Worm (Caenorhabditis elegans) whole organism, late embryonic: ENCODE measurements around the gene Y44A6C.1.

ENCODE experiments used
- F13H6.1 ChIP-seq: sonication (generic microtip); optimal IDR thresholded peaks from 2 replicates; lab custom pipeline; 2016; ENCODE audit warnings: missing genetic modification characterization, missing compliant biosample characterization
- Y22D7AL.16 ChIP-seq: sonication (generic microtip); optimal IDR thresholded peaks from 2 replicates; lab custom pipeline; 2016; ENCODE audit warnings: missing genetic modification characterization, missing compliant biosample characterization
- ceh-18 ChIP-seq: sonication (generic microtip); optimal IDR thresholded peaks from 2 replicates; lab custom pipeline; 2016; ENCODE audit warnings: missing genetic modification characterization, missing compliant biosample characterization
- ceh-19 ChIP-seq: fragments of 200-800 bp; sonication (Bioruptor generic); optimal IDR thresholded peaks from 2 replicates; lab custom pipeline; 2018; ENCODE audit warnings: mild to moderate bottlenecking, missing genetic modification characterization, missing compliant biosample characterization
- ceh-2 ChIP-seq: sonication (generic microtip); optimal IDR thresholded peaks from 2 replicates; lab custom pipeline; 2016; ENCODE audit warnings: missing genotype, missing genetic modification characterization, missing compliant biosample characterization
- ceh-22 ChIP-seq: sonication (generic microtip); optimal IDR thresholded peaks from 2 replicates; lab custom pipeline; 2017; ENCODE audit warnings: missing biosample characterization, missing genetic modification characterization
- ceh-30 ChIP-seq: fragments of 150-350 bp; optimal IDR thresholded peaks from 2 replicates; lab custom pipeline; 2014; ENCODE audit warnings: missing biosample characterization, missing genetic modification characterization
- ceh-31 ChIP-seq: sonication (generic microtip); optimal IDR thresholded peaks from 2 replicates; lab custom pipeline; 2016; ENCODE audit warnings: missing genetic modification characterization, missing compliant biosample characterization
- ceh-34 ChIP-seq: sonication (generic microtip); optimal IDR thresholded peaks from 2 replicates; lab custom pipeline; 2016; ENCODE audit warnings: mild to moderate bottlenecking, missing genetic modification characterization, missing compliant biosample characterization
- ceh-45 ChIP-seq: fragments of 200-800 bp; sonication (Bioruptor generic); IDR thresholded peaks from 2 replicates; pipeline ENCODE4 v1.3.6; 2022; ENCODE audit warnings: missing genetic modification reagents, missing genetic modification characterization, missing compliant biosample characterization
- ceh-6 ChIP-seq: fragments of 200-800 bp; sonication (Bioruptor generic); optimal IDR thresholded peaks from 2 replicates; lab custom pipeline; 2018; ENCODE audit warnings: mild to moderate bottlenecking, missing genetic modification characterization, missing compliant biosample characterization
- che-1 ChIP-seq: sonication (generic microtip); optimal IDR thresholded peaks from 2 replicates; lab custom pipeline; 2016; ENCODE audit warnings: mild to moderate bottlenecking, missing genetic modification characterization, missing compliant biosample characterization
- elt-2 ChIP-seq: sonication (generic microtip); optimal IDR thresholded peaks from 2 replicates; lab custom pipeline; 2016; ENCODE audit warnings: missing genetic modification reagents, missing genetic modification characterization, missing compliant biosample characterization
- elt-4 ChIP-seq: sonication (generic microtip); optimal IDR thresholded peaks from 2 replicates; lab custom pipeline; 2016; ENCODE audit warnings: missing genetic modification characterization, missing compliant biosample characterization
- ets-4 ChIP-seq: sonication (generic microtip); optimal IDR thresholded peaks from 2 replicates; lab custom pipeline; 2016; ENCODE audit warnings: missing genetic modification characterization, missing compliant biosample characterization
- fax-1 ChIP-seq: sonication (generic microtip); optimal IDR thresholded peaks from 2 replicates; lab custom pipeline; 2016; ENCODE audit warnings: missing genotype, missing genetic modification characterization, missing compliant biosample characterization
- fkh-10 ChIP-seq: fragments of 150-350 bp; optimal IDR thresholded peaks from 2 replicates; lab custom pipeline; 2014; ENCODE audit warnings: missing biosample characterization, missing genetic modification reagents, missing genetic modification characterization
- fkh-6 ChIP-seq: sonication (generic microtip); optimal IDR thresholded peaks from 2 replicates; lab custom pipeline; 2016; ENCODE audit warnings: missing genetic modification characterization, missing compliant biosample characterization
- gmeb-2 ChIP-seq: sonication (generic microtip); optimal IDR thresholded peaks from 2 replicates; lab custom pipeline; 2016; ENCODE audit warnings: missing genetic modification characterization, inconsistent platforms, missing compliant biosample characterization
- hlh-13 ChIP-seq: fragments of 200-800 bp; sonication (Bioruptor generic); optimal IDR thresholded peaks from 2 replicates; lab custom pipeline; 2018; ENCODE audit warnings: mild to moderate bottlenecking, missing genetic modification characterization, missing compliant biosample characterization
- hlh-15 ChIP-seq: sonication (generic microtip); optimal IDR thresholded peaks from 2 replicates; lab custom pipeline; 2016; ENCODE audit warnings: missing genetic modification characterization, missing compliant biosample characterization
- hlh-30 ChIP-seq: sonication (generic microtip); optimal IDR thresholded peaks from 2 replicates; lab custom pipeline; 2017; ENCODE audit warnings: antibody characterized with exemption, missing genetic modification characterization, missing compliant biosample characterization; ENCODE audit not compliant: insufficient read depth
- hlh-8 ChIP-seq: sonication (generic microtip); optimal IDR thresholded peaks from 2 replicates; lab custom pipeline; 2016; ENCODE audit warnings: missing genotype, missing genetic modification characterization, missing compliant biosample characterization
- nfya-1 ChIP-seq: sonication (generic microtip); optimal IDR thresholded peaks from 2 replicates; lab custom pipeline; 2017; ENCODE audit warnings: missing genetic modification characterization, mild to moderate bottlenecking, missing compliant biosample characterization, antibody characterized with exemption, moderate library complexity
- nhr-11 ChIP-seq: fragments of 150-350 bp; optimal IDR thresholded peaks from 2 replicates; lab custom pipeline; 2014; ENCODE audit warnings: missing biosample characterization, missing genetic modification characterization
- nhr-232 ChIP-seq: sonication (generic microtip); optimal IDR thresholded peaks from 2 replicates; lab custom pipeline; 2016; ENCODE audit warnings: missing genetic modification characterization, missing compliant biosample characterization
- npax-4 ChIP-seq: sonication (generic microtip); optimal IDR thresholded peaks from 2 replicates; lab custom pipeline; 2016; ENCODE audit warnings: missing genetic modification characterization, missing compliant biosample characterization
- odd-2 ChIP-seq: sonication (generic microtip); optimal IDR thresholded peaks from 2 replicates; lab custom pipeline; 2017; ENCODE audit warnings: antibody characterized with exemption, mild to moderate bottlenecking, missing genetic modification characterization, missing compliant biosample characterization
- pag-3 ChIP-seq: sonication (generic microtip); optimal IDR thresholded peaks from 2 replicates; lab custom pipeline; 2016; ENCODE audit warnings: missing compliant biosample characterization, missing genetic modification characterization, borderline replicate concordance
- pat-9 ChIP-seq: fragments of 200-800 bp; sonication (Bioruptor generic); optimal IDR thresholded peaks from 2 replicates; lab custom pipeline; 2018; ENCODE audit warnings: mild to moderate bottlenecking, missing genetic modification characterization, moderate library complexity, missing compliant biosample characterization
- pax-1 ChIP-seq: fragments of 150-350 bp; optimal IDR thresholded peaks from 2 replicates; lab custom pipeline; 2014; ENCODE audit warnings: missing biosample characterization, missing genetic modification characterization
- pha-2 ChIP-seq: sonication (generic microtip); optimal IDR thresholded peaks from 2 replicates; lab custom pipeline; 2017; ENCODE audit warnings: mild to moderate bottlenecking, missing genetic modification characterization, missing compliant biosample characterization
- pros-1 ChIP-seq: fragments of 150-350 bp; optimal IDR thresholded peaks from 2 replicates; lab custom pipeline; 2014; ENCODE audit warnings: missing biosample characterization, missing genetic modification reagents, missing genetic modification characterization
- rnt-1 ChIP-seq: sonication (generic microtip); optimal IDR thresholded peaks from 2 replicates; lab custom pipeline; 2016; ENCODE audit warnings: missing genetic modification characterization, missing compliant biosample characterization
- syd-9 ChIP-seq: sonication (generic microtip); optimal IDR thresholded peaks from 2 replicates; lab custom pipeline; 2016; ENCODE audit warnings: mild to moderate bottlenecking, missing genetic modification characterization, moderate library complexity, missing compliant biosample characterization
- tbx-2 ChIP-seq: sonication (generic microtip); optimal IDR thresholded peaks from 2 replicates; lab custom pipeline; 2016; ENCODE audit warnings: missing genetic modification characterization, missing compliant biosample characterization
- ttx-3 ChIP-seq: sonication (generic microtip); optimal IDR thresholded peaks from 2 replicates; lab custom pipeline; 2016; ENCODE audit warnings: missing genetic modification reagents, missing genetic modification characterization, missing compliant biosample characterization
- unc-3 ChIP-seq, 2 experiments: fragments of 200-800 bp in 1 of 2; sonication (Bioruptor generic) in 1 of 2; sonication (generic microtip) in 1 of 2; conservative IDR thresholded peaks in 1 of 2; optimal IDR thresholded peaks in 1 of 2; 2 replicates each; pipeline versions ENCODE4 v1.3.6 to Lab custom; 2016 to 2022; ENCODE audit warnings: missing compliant biosample characterization in 2 of 2, missing genetic modification characterization in 2 of 2, missing genetic modification reagents in 1 of 2
- unc-42 ChIP-seq: sonication (generic microtip); optimal IDR thresholded peaks from 2 replicates; lab custom pipeline; 2016; ENCODE audit warnings: missing genotype, missing genetic modification characterization, missing compliant biosample characterization
- unc-55 ChIP-seq: sonication (generic microtip); optimal IDR thresholded peaks from 2 replicates; lab custom pipeline; 2017; ENCODE audit warnings: missing biosample characterization, missing genetic modification reagents, missing genetic modification characterization
- zip-5 ChIP-seq: sonication (generic microtip); optimal IDR thresholded peaks from 2 replicates; lab custom pipeline; 2016; ENCODE audit warnings: missing genetic modification characterization, missing compliant biosample characterization
- ztf-16 ChIP-seq: sonication (generic microtip); optimal IDR thresholded peaks from 2 replicates; lab custom pipeline; 2017; ENCODE audit warnings: missing genetic modification characterization, missing compliant biosample characterization

The Y44A6C.1 gene

ce11 chrV:20710156-20710555 lies 3.6 kb upstream of the Y44A6C.1 start:
- TF ChIP-seq che-1 = no peak
- no peak for TF ChIP-seq syd-9 (tag; lab: Kevin White, UChicago)
- TF ChIP-seq ceh-6 (GFP tag; lab: Kevin White, UChicago) = no peak
- TF ChIP-seq ceh-2 (tag; lab: Kevin White, UChicago) = no peak
- no peak for TF ChIP-seq pax-1 (tag; lab: Kevin White, UChicago)
- no peak for TF ChIP-seq pag-3 (tag; lab: Kevin White, UChicago)
- TF ChIP-seq zip-5 (tag; lab: Kevin White, UChicago) = no peak
- peak; percentile 85 for TF ChIP-seq hlh-30 (tag; lab: Kevin White, UChicago)

DNA sequence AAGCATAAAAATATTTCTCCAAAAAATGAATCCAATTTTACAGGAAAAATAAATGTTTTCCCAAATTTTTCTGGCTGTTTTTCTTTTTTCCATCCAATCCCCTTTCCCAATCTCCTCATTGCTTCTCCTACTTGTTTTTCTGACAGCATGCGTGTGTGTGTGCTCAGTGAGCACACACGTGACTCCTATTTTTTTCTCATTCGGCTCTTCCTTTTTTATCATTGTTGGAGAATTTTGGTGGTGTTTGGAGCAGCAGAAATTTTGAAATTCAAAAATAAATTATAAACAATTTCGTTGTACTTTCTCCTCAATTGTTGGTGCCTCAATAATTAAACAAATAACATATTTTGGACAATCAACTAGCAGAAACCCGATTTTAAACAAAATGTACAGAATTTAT lies 3.1 kb upstream of the Y44A6C.1 start:
- TF ChIP-seq Y22D7AL.16 (tag; lab: Kevin White, UChicago) (no peak), unc-3 (GFP tag; conservative IDR thresholded peaks at IDR 0.05; lab: Robert Waterston, UW) (no peak), unc-3 (tag; optimal IDR thresholded peaks at IDR 0.05; lab: Kevin White, UChicago) (no peak), F13H6.1 (tag; lab: Kevin White, UChicago) (no peak)

ce11 chrV:20711733-20712132 lies 2.0 kb upstream of the Y44A6C.1 start:
- TF ChIP-seq ceh-31 (peak; percentile 80), hlh-8 (tag; lab: Kevin White, UChicago) (peak; percentile 92), tbx-2 (peak; percentile 28), odd-2 (tag; lab: Kevin White, UChicago) (no peak), pat-9 (tag; lab: Kevin White, UChicago) (peak; percentile 45), pha-2 (tag; lab: Kevin White, UChicago) (peak; percentile 25), hlh-30 (tag; lab: Kevin White, UChicago) (no peak), rnt-1 (tag; lab: Kevin White, UChicago) (peak; percentile 33), ceh-45 (GFP tag; lab: Robert Waterston, UW) (no peak), fkh-6 (tag; lab: Kevin White, UChicago) (no peak), elt-4 (tag; lab: Kevin White, UChicago) (no peak), zip-5 (tag; lab: Kevin White, UChicago) (no peak), npax-4 (tag; lab: Kevin White, UChicago) (no peak), unc-55 (peak; percentile 85), ceh-34 (peak; percentile 30), nfya-1 (tag; lab: Kevin White, UChicago) (peak; percentile 60), ceh-18 (tag; lab: Kevin White, UChicago) (peak; percentile 92), unc-42 (peak; percentile 78)

ce11 chrV:20712318-20712993 lies 1.3 kb upstream of the Y44A6C.1 start:
- TF ChIP-seq elt-2 (tag; lab: Kevin White, UChicago) (peak; percentile 56), gmeb-2 (tag; lab: Kevin White, UChicago) (no peak)

- TF ChIP-seq hlh-15 = no peak
- peak; percentile 43 for TF ChIP-seq hlh-30 (tag; lab: Kevin White, UChicago)
- TF ChIP-seq elt-4 (tag; lab: Kevin White, UChicago) = no peak
- peak; percentile 25 for TF ChIP-seq tbx-2
- peak; percentile 13 for TF ChIP-seq ceh-34
- TF ChIP-seq pat-9 (tag; lab: Kevin White, UChicago) = peak; percentile 29
- TF ChIP-seq syd-9 (tag; lab: Kevin White, UChicago) = no peak
- TF ChIP-seq unc-55 = peak; percentile 65
- no peak for TF ChIP-seq nhr-232 (tag; lab: Kevin White, UChicago)
- TF ChIP-seq ceh-19 (GFP tag; lab: Kevin White, UChicago) = no peak
- no peak for TF ChIP-seq ttx-3
- no peak for TF ChIP-seq hlh-13 (GFP tag; lab: Kevin White, UChicago)
- TF ChIP-seq pros-1 (tag; lab: Kevin White, UChicago) = peak; percentile 31
- no peak for TF ChIP-seq ets-4 (tag; lab: Kevin White, UChicago)
- no peak for TF ChIP-seq elt-2 (tag; lab: Kevin White, UChicago)
- no peak for TF ChIP-seq hlh-8 (tag; lab: Kevin White, UChicago)
- no peak for TF ChIP-seq ceh-22 (tag; lab: Kevin White, UChicago)
- TF ChIP-seq nfya-1 (tag; lab: Kevin White, UChicago) = peak; percentile 24
- no peak for TF ChIP-seq fax-1
- peak; percentile 45 for TF ChIP-seq ceh-30 (tag; lab: Kevin White, UChicago)
- TF ChIP-seq ztf-16 = no peak
- TF ChIP-seq ceh-6 (GFP tag; lab: Kevin White, UChicago) = no peak
- TF ChIP-seq ceh-18 (tag; lab: Kevin White, UChicago) = peak; percentile 69
- TF ChIP-seq fkh-10 (GFP tag; lab: Kevin White, UChicago) = no peak
- peak; percentile 55 for TF ChIP-seq pax-1 (tag; lab: Kevin White, UChicago)
- TF ChIP-seq nhr-11 = no peak
- peak; percentile 15 for TF ChIP-seq ceh-31
Measured at ce11 chrV:20712994-20713326, 760 bp upstream of the Y44A6C.1 start.
